Worm (Caenorhabditis elegans): ENCODE data around the gene EEED8.18.

Gene EEED8.18

DNA sequence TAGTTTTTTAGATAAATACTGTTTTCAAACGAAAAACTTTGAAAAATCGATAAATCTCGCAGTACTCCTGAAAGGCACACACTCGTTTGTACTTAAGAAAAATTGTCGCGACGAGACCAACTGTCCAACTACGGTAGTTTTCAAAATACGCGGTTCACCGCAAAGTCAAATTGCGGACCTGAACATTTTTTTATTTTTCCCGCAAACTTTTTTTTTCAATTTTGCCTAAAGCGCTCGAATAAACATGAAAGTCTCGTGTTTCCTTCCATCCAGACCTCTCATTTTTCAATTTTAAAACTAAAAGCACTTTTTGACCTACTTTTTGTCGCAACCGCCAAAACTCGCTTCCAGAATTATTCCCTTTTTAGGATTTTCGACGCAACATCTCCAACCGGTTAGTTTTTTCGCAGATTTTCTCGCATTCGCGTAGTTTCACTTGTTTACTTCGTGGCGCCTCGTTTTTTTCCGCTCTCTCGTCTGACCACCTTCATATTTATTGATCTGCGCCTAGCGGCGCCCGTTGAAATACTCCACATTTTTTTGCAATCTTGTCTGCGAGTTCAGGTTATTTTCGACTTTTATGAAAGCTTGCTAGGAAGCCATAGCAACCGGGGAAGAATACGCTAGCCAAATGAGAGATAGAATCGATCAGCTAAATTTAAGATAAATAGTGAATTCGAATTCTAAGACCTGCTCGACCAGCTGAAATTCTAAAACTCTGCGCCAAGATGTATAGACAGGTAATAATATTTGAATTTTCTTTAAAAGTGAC lies 34.8 kb downstream of the EEED8.18 start, which contains the start of gene prdx-2:
Gene prdx-2, plus strand, starts transcription at position 729 of the 772 bp plus-strand sequence.
- TF ChIP-seq egl-27 (tag; optimal IDR thresholded peaks at IDR 0.05) (no peak), efl-1 (optimal IDR thresholded peaks at IDR 0.05) (no peak), efl-1 (GFP tag; optimal IDR thresholded peaks at IDR 0.05 in 1 of 2) (peak in 1 of 2 experiments; percentile 40), blmp-1 (tag; optimal IDR thresholded peaks at IDR 0.05) (peak; percentile 88), skn-1 (tag; optimal IDR thresholded peaks at IDR 0.05) (no peak), fkh-8 (tag; optimal IDR thresholded peaks at IDR 0.05) (peak; percentile 18), lsy-2 (tag; optimal IDR thresholded peaks at IDR 0.05) (peak in 1 of 2 experiments; percentile 47), mef-2 (tag; optimal IDR thresholded peaks at IDR 0.05) (no peak)

DNA sequence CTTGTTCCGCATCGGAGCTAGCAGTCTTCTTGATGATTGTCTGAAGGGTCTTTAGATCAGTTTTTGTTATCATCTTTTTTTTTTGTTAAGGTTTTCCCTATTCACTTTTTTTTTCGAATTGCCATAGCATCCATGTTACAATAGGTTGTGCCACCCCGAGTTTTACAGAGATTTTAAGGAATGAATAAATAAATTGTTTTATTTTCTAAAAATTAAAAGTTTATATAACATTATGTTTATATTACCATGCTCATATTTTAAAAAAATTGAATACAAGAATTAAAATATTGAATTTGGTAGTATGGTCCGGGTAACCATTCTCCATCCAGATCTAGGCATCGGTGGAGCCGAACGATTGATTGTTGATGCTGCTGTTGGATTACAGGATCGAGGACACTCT lies 37.4 kb downstream of the EEED8.18 start, which contains the start of gene algn-2:
Gene algn-2, plus strand, starts transcription at position 301 of the 400 bp plus-strand sequence.
- TF ChIP-seq nhr-47 (tag; optimal IDR thresholded peaks at IDR 0.05) (no peak), aly-2 (tag; optimal IDR thresholded peaks at IDR 0.05) (no peak), egl-13 (tag; optimal IDR thresholded peaks at IDR 0.05) (no peak), tlp-1 (tag; optimal IDR thresholded peaks at IDR 0.05) (no peak), elt-2 (tag; optimal IDR thresholded peaks at IDR 0.05) (peak; percentile 14)

DNA sequence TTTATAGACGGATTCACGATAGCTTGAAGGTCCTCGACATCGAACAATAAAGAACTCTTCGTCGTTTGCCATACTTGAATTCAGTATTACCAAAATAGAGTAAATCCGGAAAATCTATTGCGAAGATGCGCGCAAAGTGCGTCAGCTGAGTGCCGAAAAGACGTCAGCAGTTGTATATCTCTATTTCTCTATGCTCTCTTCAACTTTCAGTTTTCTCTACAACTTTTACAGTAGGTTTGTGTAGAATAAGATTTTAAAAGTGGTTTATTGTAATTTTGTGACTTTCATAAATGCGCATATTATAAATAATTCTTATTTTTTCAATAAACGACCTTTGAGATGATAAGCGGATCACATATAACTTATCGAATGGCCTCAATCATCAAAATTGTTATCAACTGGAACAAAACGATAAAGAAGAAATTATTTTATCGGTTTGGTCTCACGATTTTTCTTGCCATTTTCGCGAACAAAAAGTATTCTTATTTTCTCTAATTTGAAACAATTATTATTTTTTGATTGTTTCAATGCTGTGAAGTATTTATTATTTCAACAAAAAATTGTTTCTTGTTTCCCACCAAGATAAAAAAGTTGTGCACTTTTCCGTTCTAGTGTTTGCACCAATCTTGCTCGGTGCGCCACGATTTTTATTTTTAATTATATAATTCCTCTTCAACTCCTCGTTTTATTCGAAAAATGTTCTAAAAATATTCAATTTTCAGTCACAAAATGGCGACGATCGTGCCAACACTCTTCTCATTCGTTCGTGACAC lies 38.9 kb downstream of the EEED8.18 start, which contains the start of the genes agt-2 and F09E5.3:
Gene agt-2, minus strand, starts transcription at position 553 of the 773 bp plus-strand sequence.
Gene F09E5.3, plus strand, starts transcription at position 723 of the 773 bp plus-strand sequence.
- TF ChIP-seq nhr-85 (tag), result peak; percentile 93
- TF ChIP-seq hlh-4 (tag; optimal IDR thresholded peaks at IDR 0.05), result no peak
- peak; percentile 94 for TF ChIP-seq skn-1 (tag; optimal IDR thresholded peaks at IDR 0.05)
- TF ChIP-seq xbp-1 (tag; optimal IDR thresholded peaks at IDR 0.05), result peak; percentile 95
- peak; percentile 93 for TF ChIP-seq nhr-19 (GFP tag; conservative IDR thresholded peaks at IDR 0.05)
- peak; percentile 76 for TF ChIP-seq F16B12.6 (tag; optimal IDR thresholded peaks at IDR 0.05)
- peak; percentile 78 for TF ChIP-seq ceh-88 (GFP tag; IDR thresholded peaks at IDR 0.05)
- peak; percentile 13 for TF ChIP-seq fkh-4 (tag; optimal IDR thresholded peaks at IDR 0.05; ENCODE audit: borderline replicate concordance)
- peak; percentile 94 for TF ChIP-seq tbx-2 (tag; optimal IDR thresholded peaks at IDR 0.05)
- TF ChIP-seq sup-37 (GFP tag; optimal IDR thresholded peaks at IDR 0.05), result peak; percentile 79
- TF ChIP-seq ces-1 (GFP tag; optimal IDR thresholded peaks at IDR 0.05), result no peak
- TF ChIP-seq lir-3 (tag; optimal IDR thresholded peaks at IDR 0.05; ENCODE audit: poor library complexity), result peak; percentile 87
- TF ChIP-seq ceh-90 (tag; optimal IDR thresholded peaks at IDR 0.05), result peak; percentile 37
- TF ChIP-seq lin-35 (GFP tag; optimal IDR thresholded peaks at IDR 0.05), result peak; percentile 93
- peak; percentile 92 for TF ChIP-seq fkh-8 (tag; optimal IDR thresholded peaks at IDR 0.05)
- peak; percentile 95 for TF ChIP-seq unc-130 (tag; optimal IDR thresholded peaks at IDR 0.05)
- TF ChIP-seq lin-15B (tag; optimal IDR thresholded peaks at IDR 0.05), result peak; percentile 82
- TF ChIP-seq unc-30 (tag; optimal IDR thresholded peaks at IDR 0.05), result no peak
- TF ChIP-seq hpl-2 (GFP tag; optimal IDR thresholded peaks at IDR 0.05), result peak; percentile 63
- peak; percentile 88 for TF ChIP-seq lin-13 (GFP tag; optimal IDR thresholded peaks at IDR 0.05)
- TF ChIP-seq nhr-12 (tag; optimal IDR thresholded peaks at IDR 0.05), result no peak
- TF ChIP-seq pax-3 (tag; optimal IDR thresholded peaks at IDR 0.05), result peak; percentile 83
- TF ChIP-seq snu-23 (GFP tag; optimal IDR thresholded peaks at IDR 0.05), result peak; percentile 98
- peak; percentile 95 to 97 for TF ChIP-seq lsy-2 (tag; optimal IDR thresholded peaks at IDR 0.05)
- no peak for TF ChIP-seq hlh-17 (GFP tag; optimal IDR thresholded peaks at IDR 0.05; ENCODE audit: borderline replicate concordance)
- peak in 1 of 2 experiments; percentile 84 for TF ChIP-seq mdl-1 (tag; optimal IDR thresholded peaks at IDR 0.05)
- TF ChIP-seq efl-3 (GFP tag; optimal IDR thresholded peaks at IDR 0.05), result peak; percentile 21
- peak; percentile 81 for TF ChIP-seq C04F5.9 (tag; optimal IDR thresholded peaks at IDR 0.05)
- peak; percentile 86 for TF ChIP-seq ama-1 (optimal IDR thresholded peaks at IDR 0.05)
- peak; percentile 94 for TF ChIP-seq lin-39 (tag; optimal IDR thresholded peaks at IDR 0.05)
- no peak for TF ChIP-seq tlp-1 (tag; optimal IDR thresholded peaks at IDR 0.05)
- peak; percentile 71 for TF ChIP-seq fkh-10 (GFP tag; optimal IDR thresholded peaks at IDR 0.05)
- TF ChIP-seq sptf-1 (tag; optimal IDR thresholded peaks at IDR 0.05), result no peak
- TF ChIP-seq nhr-84 (tag; optimal IDR thresholded peaks at IDR 0.05), result no peak
- no peak for TF ChIP-seq Y116A8C.19 (tag; optimal IDR thresholded peaks at IDR 0.05; ENCODE audit: borderline replicate concordance)
- TF ChIP-seq nhr-76 (tag; optimal IDR thresholded peaks at IDR 0.05), result no peak
- TF ChIP-seq zag-1 (tag; optimal IDR thresholded peaks at IDR 0.05), result peak; percentile 26

Measured in whole organism, L1 larva.